Worm (Caenorhabditis elegans): ENCODE measurements around the gene mogs-1.

DNA sequence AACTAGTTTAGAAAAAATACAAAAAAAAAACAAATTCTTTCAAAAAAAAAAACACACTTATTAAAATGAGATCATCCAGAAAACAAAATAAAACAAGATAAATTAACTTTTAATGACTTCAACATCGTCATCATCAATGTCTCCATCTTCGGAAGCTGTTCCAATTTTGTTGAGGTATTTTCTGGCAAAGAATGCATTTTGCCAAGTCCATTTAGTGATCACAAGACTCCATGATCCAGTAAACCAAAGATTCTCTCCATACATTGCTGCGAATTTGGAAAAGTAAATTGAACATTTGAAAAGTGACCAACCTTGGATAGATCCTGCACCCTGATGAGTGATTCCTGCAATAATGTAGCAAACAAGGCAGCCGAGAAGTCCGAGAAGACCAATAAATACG lies 8.4 kb upstream of the mogs-1 start:
- TF ChIP-seq ceh-82 (tag; optimal IDR thresholded peaks at IDR 0.05) (no peak), ztf-11 (tag; optimal IDR thresholded peaks at IDR 0.05) (no peak)
